Worm (Caenorhabditis elegans) whole organism, late embryonic: ENCODE results near the gene cpf-1.

ENCODE experiments used
- F13H6.1 ChIP-seq: sonication (generic microtip); optimal IDR thresholded peaks from 2 replicates; lab custom pipeline; 2016; ENCODE audit warnings: missing genetic modification characterization, missing compliant biosample characterization
- K02D7.2 ChIP-seq: sonication (generic microtip); optimal IDR thresholded peaks from 2 replicates; lab custom pipeline; 2017; ENCODE audit warnings: mild to moderate bottlenecking, missing genetic modification characterization, missing compliant biosample characterization
- ceh-14 ChIP-seq: sonication (generic microtip); optimal IDR thresholded peaks from 2 replicates; lab custom pipeline; 2016; ENCODE audit warnings: missing genotype, missing genetic modification characterization, missing compliant biosample characterization
- ceh-18 ChIP-seq: sonication (generic microtip); optimal IDR thresholded peaks from 2 replicates; lab custom pipeline; 2016; ENCODE audit warnings: missing genetic modification characterization, missing compliant biosample characterization
- ceh-22 ChIP-seq: sonication (generic microtip); optimal IDR thresholded peaks from 2 replicates; lab custom pipeline; 2017; ENCODE audit warnings: missing biosample characterization, missing genetic modification characterization
- ceh-24 ChIP-seq: sonication (generic microtip); optimal IDR thresholded peaks from 2 replicates; lab custom pipeline; 2016; ENCODE audit warnings: mild to moderate bottlenecking, missing genetic modification characterization, missing compliant biosample characterization
- ceh-31 ChIP-seq: sonication (generic microtip); optimal IDR thresholded peaks from 2 replicates; lab custom pipeline; 2016; ENCODE audit warnings: missing genetic modification characterization, missing compliant biosample characterization
- ceh-34 ChIP-seq: sonication (generic microtip); optimal IDR thresholded peaks from 2 replicates; lab custom pipeline; 2016; ENCODE audit warnings: mild to moderate bottlenecking, missing genetic modification characterization, missing compliant biosample characterization
- ceh-45 ChIP-seq: fragments of 200-800 bp; sonication (Bioruptor generic); IDR thresholded peaks from 2 replicates; pipeline ENCODE4 v1.3.6; 2022; ENCODE audit warnings: missing genetic modification reagents, missing genetic modification characterization, missing compliant biosample characterization
- ceh-6 ChIP-seq: fragments of 200-800 bp; sonication (Bioruptor generic); optimal IDR thresholded peaks from 2 replicates; lab custom pipeline; 2018; ENCODE audit warnings: mild to moderate bottlenecking, missing genetic modification characterization, missing compliant biosample characterization
- ceh-9 ChIP-seq: sonication (generic microtip); optimal IDR thresholded peaks from 2 replicates; lab custom pipeline; 2016; ENCODE audit warnings: mild to moderate bottlenecking, missing genetic modification characterization, inconsistent platforms, missing compliant biosample characterization
- che-1 ChIP-seq: sonication (generic microtip); optimal IDR thresholded peaks from 2 replicates; lab custom pipeline; 2016; ENCODE audit warnings: mild to moderate bottlenecking, missing genetic modification characterization, missing compliant biosample characterization
- dmd-4 ChIP-seq: sonication (generic microtip); optimal IDR thresholded peaks from 2 replicates; lab custom pipeline; 2016; ENCODE audit warnings: borderline replicate concordance, missing genetic modification characterization, missing compliant biosample characterization
- elt-4 ChIP-seq: sonication (generic microtip); optimal IDR thresholded peaks from 2 replicates; lab custom pipeline; 2016; ENCODE audit warnings: missing genetic modification characterization, missing compliant biosample characterization
- ets-4 ChIP-seq: sonication (generic microtip); optimal IDR thresholded peaks from 2 replicates; lab custom pipeline; 2016; ENCODE audit warnings: missing genetic modification characterization, missing compliant biosample characterization
- fax-1 ChIP-seq: sonication (generic microtip); optimal IDR thresholded peaks from 2 replicates; lab custom pipeline; 2016; ENCODE audit warnings: missing genotype, missing genetic modification characterization, missing compliant biosample characterization
- fkh-6 ChIP-seq: sonication (generic microtip); optimal IDR thresholded peaks from 2 replicates; lab custom pipeline; 2016; ENCODE audit warnings: missing genetic modification characterization, missing compliant biosample characterization
- gmeb-2 ChIP-seq: sonication (generic microtip); optimal IDR thresholded peaks from 2 replicates; lab custom pipeline; 2016; ENCODE audit warnings: missing genetic modification characterization, inconsistent platforms, missing compliant biosample characterization
- hlh-15 ChIP-seq: sonication (generic microtip); optimal IDR thresholded peaks from 2 replicates; lab custom pipeline; 2016; ENCODE audit warnings: missing genetic modification characterization, missing compliant biosample characterization
- hlh-30 ChIP-seq: sonication (generic microtip); optimal IDR thresholded peaks from 2 replicates; lab custom pipeline; 2017; ENCODE audit warnings: antibody characterized with exemption, missing genetic modification characterization, missing compliant biosample characterization; ENCODE audit not compliant: insufficient read depth
- hlh-8 ChIP-seq: sonication (generic microtip); optimal IDR thresholded peaks from 2 replicates; lab custom pipeline; 2016; ENCODE audit warnings: missing genotype, missing genetic modification characterization, missing compliant biosample characterization
- lim-6 ChIP-seq: sonication (generic microtip); optimal IDR thresholded peaks from 2 replicates; lab custom pipeline; 2016; ENCODE audit warnings: missing genetic modification characterization, missing compliant biosample characterization
- lin-11 ChIP-seq: fragments of 200-800 bp; sonication (Bioruptor generic); optimal IDR thresholded peaks from 2 replicates; lab custom pipeline; 2018; ENCODE audit warnings: mild to moderate bottlenecking, missing genetic modification characterization, missing compliant biosample characterization
- mec-3 ChIP-seq: sonication (generic microtip); optimal IDR thresholded peaks from 2 replicates; lab custom pipeline; 2016; ENCODE audit warnings: borderline replicate concordance, missing genetic modification characterization, missing compliant biosample characterization
- nhr-11 ChIP-seq: fragments of 150-350 bp; optimal IDR thresholded peaks from 2 replicates; lab custom pipeline; 2014; ENCODE audit warnings: missing biosample characterization, missing genetic modification characterization
- npax-4 ChIP-seq: sonication (generic microtip); optimal IDR thresholded peaks from 2 replicates; lab custom pipeline; 2016; ENCODE audit warnings: missing genetic modification characterization, missing compliant biosample characterization
- pag-3 ChIP-seq: sonication (generic microtip); optimal IDR thresholded peaks from 2 replicates; lab custom pipeline; 2016; ENCODE audit warnings: missing compliant biosample characterization, missing genetic modification characterization, borderline replicate concordance
- pax-1 ChIP-seq: fragments of 150-350 bp; optimal IDR thresholded peaks from 2 replicates; lab custom pipeline; 2014; ENCODE audit warnings: missing biosample characterization, missing genetic modification characterization
- pha-4 ChIP-seq: fragments of 150-350 bp; optimal IDR thresholded peaks from 2 replicates; lab custom pipeline; 2018; ENCODE audit warnings: missing biosample characterization, missing genetic modification reagents, missing genetic modification characterization
- rnt-1 ChIP-seq: sonication (generic microtip); optimal IDR thresholded peaks from 2 replicates; lab custom pipeline; 2016; ENCODE audit warnings: missing genetic modification characterization, missing compliant biosample characterization
- sdc-2 ChIP-seq: sonication (generic microtip); optimal IDR thresholded peaks from 2 replicates; lab custom pipeline; 2016; ENCODE audit warnings: missing genotype, missing genetic modification characterization, missing compliant biosample characterization
- sox-2 ChIP-seq: fragments of 200-800 bp; sonication (Bioruptor generic); IDR thresholded peaks from 2 replicates; pipeline ENCODE4 v1.3.6; 2022; ENCODE audit warnings: missing genetic modification reagents, missing genetic modification characterization, missing compliant biosample characterization
- tbx-7 ChIP-seq: sonication (generic microtip); optimal IDR thresholded peaks from 2 replicates; lab custom pipeline; 2016; ENCODE audit warnings: missing genotype, missing genetic modification characterization, missing compliant biosample characterization
- unc-42 ChIP-seq: sonication (generic microtip); optimal IDR thresholded peaks from 2 replicates; lab custom pipeline; 2016; ENCODE audit warnings: missing genotype, missing genetic modification characterization, missing compliant biosample characterization
- zip-5 ChIP-seq: sonication (generic microtip); optimal IDR thresholded peaks from 2 replicates; lab custom pipeline; 2016; ENCODE audit warnings: missing genetic modification characterization, missing compliant biosample characterization
- ztf-16 ChIP-seq: sonication (generic microtip); optimal IDR thresholded peaks from 2 replicates; lab custom pipeline; 2017; ENCODE audit warnings: missing genetic modification characterization, missing compliant biosample characterization

cpf-1 gene

DNA sequence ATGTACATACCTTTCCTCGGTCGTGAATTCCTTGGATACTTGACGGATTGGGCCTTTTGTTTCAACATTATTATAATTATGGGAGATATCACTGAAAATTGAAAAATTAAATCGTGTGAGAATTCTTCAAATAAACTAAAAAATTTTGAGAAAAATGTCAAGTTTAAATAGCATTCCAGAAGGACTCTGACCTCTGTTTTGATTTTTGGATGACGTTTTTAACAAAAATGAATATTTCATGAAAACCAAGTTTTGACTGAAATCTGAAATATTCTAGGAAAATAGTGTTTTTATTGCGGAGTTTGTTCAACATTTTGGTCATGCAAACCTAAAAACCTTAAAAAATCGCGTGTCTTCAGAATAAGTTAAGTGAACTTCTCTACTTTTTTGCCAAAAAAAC lies 46.1 kb downstream of the cpf-1 start, which contains the start of gene glb-27:
TSS of gene glb-27 (minus strand) at position 101 of the 400 bp plus-strand sequence.
- no peak for TF ChIP-seq sox-2 (GFP tag; lab: Robert Waterston, UW)
- TF ChIP-seq nhr-11, result no peak
- no peak for TF ChIP-seq zip-5 (tag; lab: Kevin White, UChicago)
- no peak for TF ChIP-seq hlh-15
- TF ChIP-seq pag-3 (tag; lab: Kevin White, UChicago), result no peak
- no peak for TF ChIP-seq mec-3 (tag; lab: Kevin White, UChicago)
- TF ChIP-seq ceh-9 (tag; lab: Kevin White, UChicago), result no peak
- no peak for TF ChIP-seq ceh-34 (tag; lab: Kevin White, UChicago)
- no peak for TF ChIP-seq ztf-16 (tag; lab: Kevin White, UChicago)
- no peak for TF ChIP-seq sdc-2 (tag; lab: Kevin White, UChicago)
- TF ChIP-seq elt-4 (tag; lab: Kevin White, UChicago), result no peak
- no peak for TF ChIP-seq gmeb-2 (tag; lab: Kevin White, UChicago)
- TF ChIP-seq ceh-18 (tag; lab: Kevin White, UChicago), result no peak
- no peak for TF ChIP-seq lim-6
- TF ChIP-seq che-1 (tag; lab: Kevin White, UChicago), result no peak
- TF ChIP-seq ceh-45 (GFP tag; lab: Robert Waterston, UW), result no peak
- TF ChIP-seq ceh-6 (GFP tag; lab: Kevin White, UChicago), result no peak

DNA sequence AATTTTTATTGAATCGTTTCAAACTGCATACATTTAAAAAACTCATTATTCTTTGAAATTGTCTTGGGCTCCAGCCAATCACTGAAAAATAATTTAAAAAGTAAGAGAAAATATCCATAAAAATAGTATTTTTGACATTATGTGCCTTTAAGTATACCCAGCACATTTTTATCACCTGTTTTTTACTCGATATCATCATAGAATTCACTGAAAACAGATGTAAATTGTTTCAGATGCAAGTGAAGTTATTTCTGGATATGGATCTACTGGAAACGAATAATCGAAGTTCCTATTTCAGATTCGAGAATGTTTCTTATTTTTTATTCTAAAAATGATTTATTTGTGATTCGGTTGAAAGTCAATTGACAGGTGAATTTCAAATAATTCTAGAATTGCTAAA lies 47.7 kb downstream of the cpf-1 start:
- TF ChIP-seq F13H6.1 (no peak), ceh-18 (tag; lab: Kevin White, UChicago) (no peak), mec-3 (tag; lab: Kevin White, UChicago) (no peak), ceh-34 (tag; lab: Kevin White, UChicago) (no peak), fax-1 (tag; lab: Kevin White, UChicago) (no peak), dmd-4 (tag; lab: Kevin White, UChicago) (no peak), ceh-24 (no peak), zip-5 (tag; lab: Kevin White, UChicago) (no peak), tbx-7 (tag; lab: Kevin White, UChicago) (no peak), ceh-14 (no peak), hlh-30 (tag; lab: Kevin White, UChicago) (no peak), hlh-8 (tag; lab: Kevin White, UChicago) (no peak), fkh-6 (tag; lab: Kevin White, UChicago) (no peak), ceh-22 (tag; lab: Kevin White, UChicago) (no peak), pha-4 (tag; lab: Kevin White, UChicago) (no peak), K02D7.2 (tag; lab: Kevin White, UChicago) (no peak), ceh-6 (GFP tag; lab: Kevin White, UChicago) (no peak), ets-4 (tag; lab: Kevin White, UChicago) (no peak), lin-11 (no peak), pag-3 (tag; lab: Kevin White, UChicago) (no peak)

DNA sequence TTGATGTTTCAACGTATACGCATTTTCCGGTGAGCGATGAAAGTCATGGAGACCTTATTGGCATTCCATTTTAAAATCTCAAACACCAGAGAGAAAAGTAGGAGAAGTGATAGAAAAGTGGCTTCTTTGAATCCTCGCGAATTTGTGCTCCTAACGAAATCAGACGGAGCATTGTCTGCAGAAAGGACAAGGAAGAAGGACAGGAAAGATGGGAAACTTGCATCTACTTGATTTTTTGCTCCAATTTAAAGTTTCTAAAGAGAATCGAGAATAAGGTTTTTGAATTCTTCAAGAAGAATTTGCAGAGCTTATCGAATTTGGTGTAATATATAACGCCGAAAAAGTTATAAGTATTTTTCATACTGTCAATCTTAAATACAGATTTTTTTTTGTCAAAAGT lies 51.1 kb downstream of the cpf-1 start:
- TF ChIP-seq rnt-1 (tag; lab: Kevin White, UChicago) (no peak), pax-1 (no peak), sox-2 (GFP tag; lab: Robert Waterston, UW) (no peak), ceh-6 (GFP tag; lab: Kevin White, UChicago) (no peak), unc-42 (tag; lab: Kevin White, UChicago) (peak; percentile 81), fax-1 (tag; lab: Kevin White, UChicago) (no peak), ceh-31 (tag; lab: Kevin White, UChicago) (no peak), ceh-34 (tag; lab: Kevin White, UChicago) (no peak), npax-4 (tag; lab: Kevin White, UChicago) (no peak)
- TF ChIP-seq, all 69 proteins: peak for 1
